Fruit fly (Drosophila melanogaster) Kc167 (cell line): ENCODE data around the gene dos.

Experiments used
- insv ChIP-seq: fragments of >200 bp; optimal IDR thresholded peaks from 3 replicates; lab custom pipeline; 2018; ENCODE audit warnings: missing external identifiers
- psq ChIP-seq: fragments of >200 bp; optimal IDR thresholded peaks from 2 replicates; lab custom pipeline; 2017; ENCODE audit warnings: missing external identifiers
- ttk ChIP-seq: sonication (Bioruptor generic); optimal IDR thresholded peaks from 2 replicates; lab custom pipeline; 2017; ENCODE audit warnings: missing external identifiers

DNA sequence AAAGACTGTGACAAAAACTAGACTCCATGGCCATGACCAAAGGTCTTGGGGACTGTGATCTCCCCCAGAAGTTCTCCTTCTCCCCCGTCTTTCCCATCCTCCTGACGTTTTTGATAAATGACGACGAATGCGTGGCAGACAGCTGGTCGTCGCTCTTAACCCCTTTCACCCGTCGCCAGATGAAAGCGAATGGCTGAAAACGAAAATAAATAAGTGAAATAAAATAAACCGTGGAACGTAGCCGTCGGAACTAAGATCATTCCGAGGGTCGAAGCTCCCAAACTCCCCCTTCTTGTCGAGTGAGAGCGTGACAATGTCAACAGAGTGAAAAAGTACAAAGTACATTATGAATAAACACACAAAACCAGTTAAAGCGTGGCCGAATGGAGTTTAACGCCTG lies 43.3 kb upstream of the dos start:
- TF ChIP-seq psq (no peak), ttk (lab: Kevin White, UChicago) (no peak), insv (no peak)
